Fruit fly (Drosophila melanogaster) whole organism: ENCODE measurements around the gene Hipk.

Experiments used
- CG8478 ChIP-seq: fragments of >200 bp; optimal IDR thresholded peaks from 2 replicates; lab custom pipeline; 2018; ENCODE audit warnings: inconsistent platforms
- Dll ChIP-seq: fragments of >200 bp; optimal IDR thresholded peaks from 2 replicates; lab custom pipeline; 2017
- pan ChIP-seq: fragments of >200 bp; optimal IDR thresholded peaks from 2 replicates; lab custom pipeline; 2017
- psq ChIP-seq: fragments of >200 bp; optimal IDR thresholded peaks from 2 replicates; lab custom pipeline; 2017
- usp ChIP-seq: fragments of >200 bp; optimal IDR thresholded peaks from 2 replicates; lab custom pipeline; 2017; ENCODE audit warnings: missing biosample characterization, missing genetic modification characterization, mixed read lengths

- TF ChIP-seq Dll (lab: Kevin White, UChicago) (no peak), pan (lab: Kevin White, UChicago) (no peak), usp (no peak), psq (lab: Kevin White, UChicago) (no peak), CG8478 (lab: Kevin White, UChicago) (no peak)
Observed at dm6 chr3L:589174-589289, 46.2 kb downstream of the Hipk start, which contains the start of gene Kah.
